Worm (Caenorhabditis elegans): ENCODE measurements around the gene F34D10.4.

Gene F34D10.4

ce11 chrIII:3773173-3773572 is 36.8 kb downstream of the F34D10.4 start, which contains the start of gene lec-4:
lec-4 (minus strand) TSS chrIII:3773326.
- TF ChIP-seq nfya-1 (tag; optimal IDR thresholded peaks at IDR 0.05; ENCODE audit: insufficient read depth) (peak; percentile 65), fkh-2 (tag; optimal IDR thresholded peaks at IDR 0.05) (no peak), R02D3.7 (tag; optimal IDR thresholded peaks at IDR 0.05) (no peak), egl-27 (tag; optimal IDR thresholded peaks at IDR 0.05) (no peak), lin-39 (tag; optimal IDR thresholded peaks at IDR 0.05) (peak; percentile 15), ceh-82 (tag; optimal IDR thresholded peaks at IDR 0.05) (no peak), zag-1 (tag; optimal IDR thresholded peaks at IDR 0.05) (no peak), eor-1 (tag; optimal IDR thresholded peaks at IDR 0.05) (no peak), lsy-12 (tag; optimal IDR thresholded peaks at IDR 0.05) (no peak), elt-1 (tag; optimal IDR thresholded peaks at IDR 0.05) (peak; percentile 9), skn-1 (tag; optimal IDR thresholded peaks at IDR 0.05) (no peak), snpc-4 (tag; optimal IDR thresholded peaks at IDR 0.05) (peak; percentile 44), nhr-11 (tag; optimal IDR thresholded peaks at IDR 0.05) (no peak), elt-2 (tag; optimal IDR thresholded peaks at IDR 0.05) (no peak), nhr-77 (tag; optimal IDR thresholded peaks at IDR 0.05) (no peak), ama-1 (optimal IDR thresholded peaks at IDR 0.05) (no peak), unc-62 (GFP tag; optimal IDR thresholded peaks at IDR 0.05) (no peak), pqm-1 (tag; optimal IDR thresholded peaks at IDR 0.05) (no peak), egl-5 (tag; optimal IDR thresholded peaks at IDR 0.05) (peak; percentile 72), sea-2 (GFP tag; optimal IDR thresholded peaks at IDR 0.05) (no peak), fos-1 (tag; optimal IDR thresholded peaks at IDR 0.05) (no peak), aly-2 (tag; optimal IDR thresholded peaks at IDR 0.05) (no peak), nhr-43 (tag; optimal IDR thresholded peaks at IDR 0.05; ENCODE audit: poor library complexity, severe bottlenecking) (no peak), pha-4 (tag; optimal IDR thresholded peaks at IDR 0.05) (peak; percentile 97), nhr-67 (tag; optimal IDR thresholded peaks at IDR 0.05) (no peak), ceh-16 (tag; optimal IDR thresholded peaks at IDR 0.05) (no peak), jun-1 (tag; optimal IDR thresholded peaks at IDR 0.05) (peak; percentile 46), ceh-9 (tag; optimal IDR thresholded peaks at IDR 0.05) (no peak), daf-12 (tag; optimal IDR thresholded peaks at IDR 0.05) (no peak), ceh-28 (tag; optimal IDR thresholded peaks at IDR 0.05) (peak; percentile 25), mdl-1 (tag; optimal IDR thresholded peaks at IDR 0.05) (no peak), elt-3 (tag; optimal IDR thresholded peaks at IDR 0.05) (no peak), fkh-10 (GFP tag; optimal IDR thresholded peaks at IDR 0.05) (no peak), ztf-11 (tag; optimal IDR thresholded peaks at IDR 0.05) (no peak), nhr-237 (tag; optimal IDR thresholded peaks at IDR 0.05) (no peak), ZK546.5 (tag; optimal IDR thresholded peaks at IDR 0.05) (no peak), mml-1 (tag; optimal IDR thresholded peaks at IDR 0.05) (no peak), unc-39 (tag; optimal IDR thresholded peaks at IDR 0.05) (no peak), lin-15B (tag; optimal IDR thresholded peaks at IDR 0.05) (peak; percentile 49), nhr-28 (tag; optimal IDR thresholded peaks at IDR 0.05) (no peak), nhr-23 (tag; optimal IDR thresholded peaks at IDR 0.05) (peak; percentile 70), tbx-2 (tag; optimal IDR thresholded peaks at IDR 0.05) (no peak), hmg-11 (tag; optimal IDR thresholded peaks at IDR 0.05) (peak; percentile 55), nhr-25 (tag; optimal IDR thresholded peaks at IDR 0.05) (peak; percentile 65), ztf-4 (tag; optimal IDR thresholded peaks at IDR 0.05) (no peak), nhr-76 (tag; optimal IDR thresholded peaks at IDR 0.05) (no peak), nhr-12 (tag; optimal IDR thresholded peaks at IDR 0.05) (no peak)

ce11 chrIII:3774550-3774949 is 38.1 kb downstream of the F34D10.4 start:
- TF ChIP-seq unc-62 (GFP tag; optimal IDR thresholded peaks at IDR 0.05), result peak; percentile 13
- TF ChIP-seq daf-12 (tag; optimal IDR thresholded peaks at IDR 0.05), result no peak
- peak; percentile 25 for TF ChIP-seq nhr-25 (tag; optimal IDR thresholded peaks at IDR 0.05)

Measured in whole organism, L3 larva.